Worm (Caenorhabditis elegans) whole organism, L4 larva: ENCODE measurements around the gene mep-1.

Experiments
- F37D6.2 ChIP-seq: sonication (generic microtip); optimal IDR thresholded peaks from 2 replicates; lab custom pipeline; 2016; ENCODE audit warnings: mild to moderate bottlenecking, missing genetic modification characterization, missing compliant biosample characterization
- daf-19 ChIP-seq: fragments of 200-800 bp; sonication (Bioruptor generic); conservative IDR thresholded peaks from 2 replicates; pipeline ENCODE4 v1.3.6; 2022; ENCODE audit warnings: missing genetic modification characterization, missing compliant biosample characterization
- dmd-9 ChIP-seq: fragments of 200-800 bp; sonication (Bioruptor generic); IDR thresholded peaks from 2 replicates; pipeline ENCODE4 v1.3.6; 2022; ENCODE audit warnings: missing genetic modification reagents, missing genetic modification characterization, missing compliant biosample characterization
- lin-13 ChIP-seq: fragments of 150-350 bp; optimal IDR thresholded peaks from 2 replicates; lab custom pipeline; 2014; ENCODE audit warnings: missing biosample characterization, missing genetic modification reagents, missing genetic modification characterization
- nhr-10 ChIP-seq: fragments of 150-350 bp; optimal IDR thresholded peaks from 2 replicates; lab custom pipeline; 2014; ENCODE audit warnings: missing biosample characterization, missing genetic modification characterization
- ztf-11 ChIP-seq: fragments of 150-350 bp; optimal IDR thresholded peaks from 2 replicates; lab custom pipeline; 2014; ENCODE audit warnings: missing biosample characterization, missing genetic modification characterization

- TF ChIP-seq lin-13 = no peak
- no peak for TF ChIP-seq dmd-9 (GFP tag; lab: Robert Waterston, UW)
- TF ChIP-seq nhr-10 = no peak
- TF ChIP-seq ztf-11 (tag; lab: Kevin White, UChicago) = no peak
- no peak for TF ChIP-seq F37D6.2 (tag; lab: Kevin White, UChicago)
- TF ChIP-seq daf-19 (GFP tag; lab: Robert Waterston, UW) = no peak
Observed at ce11 chrIV:11569795-11570194, 45.4 kb downstream of the mep-1 start.
